Worm (Caenorhabditis elegans): ENCODE results near the gene cpr-3.

DNA sequence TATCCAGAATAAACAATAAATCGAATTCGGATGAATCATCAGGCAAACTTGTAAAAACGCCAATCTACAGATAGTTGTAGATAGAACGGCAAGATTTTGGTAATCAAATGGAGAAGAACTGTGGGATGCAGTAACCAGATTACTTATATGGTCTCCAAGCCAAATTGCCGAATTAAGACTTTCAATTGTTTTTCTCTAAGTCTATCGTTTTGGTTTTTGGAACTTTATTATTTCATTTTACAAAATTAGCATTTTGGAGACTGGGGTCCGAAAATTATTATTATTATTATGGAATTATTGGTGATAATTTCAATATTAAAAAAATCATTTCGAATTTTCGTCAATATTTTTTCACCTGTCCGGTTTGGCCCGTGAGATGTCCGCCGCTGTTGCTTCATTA, 40.9 kb upstream of the cpr-3 start, which contains the start of gene clec-228:
- TF ChIP-seq ztf-23 (GFP tag; IDR thresholded peaks at IDR 0.05) (no peak), ref-1 (GFP tag; conservative IDR thresholded peaks at IDR 0.05) (no peak)

Measured in whole organism, midembryonic.